Fruit fly (Drosophila melanogaster) whole organism, embryonic: ENCODE data around the gene D.
A peak's percentile ranks its signal among the peaks of the same experiment; 100 is the strongest.

Source experiments
- Ada2b ChIP-seq: fragments of 200-800 bp; sonication (Bioruptor generic); IDR thresholded peaks from 2 replicates; pipeline ENCODE4 v1.3.6; 2022; ENCODE audit warnings: missing biosample characterization, missing genetic modification characterization
- Aef1 ChIP-seq: fragments of 200-800 bp; sonication (Bioruptor generic); IDR thresholded peaks from 3 replicates; pipeline ENCODE4 v1.3.6; 2022; ENCODE audit warnings: missing biosample characterization, missing genetic modification characterization
- Blimp-1 ChIP-seq: fragments of 200-800 bp; sonication (Bioruptor generic); optimal IDR thresholded peaks from 3 replicates; lab custom pipeline; 2018; ENCODE audit warnings: missing biosample characterization, missing genetic modification characterization, mild to moderate bottlenecking, moderate library complexity, missing genetic modification reagents
- C15 ChIP-seq: fragments of 200-800 bp; sonication (Bioruptor generic); IDR thresholded peaks from 3 replicates; pipeline ENCODE4 v1.3.6; 2022; ENCODE audit warnings: missing biosample characterization, missing genetic modification characterization
- CG10959 ChIP-seq: fragments of 200-800 bp; sonication (Bioruptor generic); IDR thresholded peaks from 2 replicates; pipeline ENCODE4 v1.3.6; 2022; ENCODE audit warnings: missing biosample characterization, missing genetic modification characterization
- CG12659 ChIP-seq: fragments of 200-800 bp; sonication (Bioruptor generic); optimal IDR thresholded peaks from 3 replicates; lab custom pipeline; 2017; ENCODE audit warnings: mild to moderate bottlenecking, missing biosample characterization, missing genetic modification reagents, missing genetic modification characterization
- CG13894 ChIP-seq: fragments of 200-800 bp; sonication (Bioruptor generic); optimal IDR thresholded peaks from 3 replicates; lab custom pipeline; 2018; ENCODE audit warnings: missing biosample characterization, mild to moderate bottlenecking, missing genetic modification characterization, moderate library complexity
- CG14441 ChIP-seq: fragments of 200-800 bp; sonication (Bioruptor generic); IDR thresholded peaks from 2 replicates; pipeline ENCODE4 v1.3.6; 2022; ENCODE audit warnings: missing biosample characterization, missing genetic modification characterization
- CG15011 ChIP-seq: fragments of 200-800 bp; sonication (Bioruptor generic); optimal IDR thresholded peaks from 3 replicates; lab custom pipeline; 2018; ENCODE audit warnings: missing biosample characterization, mild to moderate bottlenecking, missing genetic modification characterization
- CG16863 ChIP-seq: fragments of 200-800 bp; sonication (Bioruptor generic); optimal IDR thresholded peaks from 3 replicates; lab custom pipeline; 2016; ENCODE audit warnings: missing biosample characterization, missing genetic modification characterization
- CG17568 ChIP-seq: fragments of 200-800 bp; sonication (Bioruptor generic); optimal IDR thresholded peaks from 2 replicates; lab custom pipeline; 2018; ENCODE audit warnings: missing biosample characterization, mild to moderate bottlenecking, missing genetic modification characterization, moderate library complexity
- CG17802 ChIP-seq: fragments of 200-800 bp; sonication (Bioruptor generic); optimal IDR thresholded peaks from 2 replicates; lab custom pipeline; 2018; ENCODE audit warnings: missing biosample characterization, mild to moderate bottlenecking, missing genetic modification characterization, moderate library complexity
- CG18476 ChIP-seq: fragments of 200-800 bp; sonication (Bioruptor generic); optimal IDR thresholded peaks from 2 replicates; lab custom pipeline; 2016; ENCODE audit warnings: missing biosample characterization, mild to moderate bottlenecking, missing genetic modification characterization
- CG33213 ChIP-seq: fragments of 200-800 bp; sonication (Bioruptor generic); optimal IDR thresholded peaks from 3 replicates; lab custom pipeline; 2016; ENCODE audit warnings: missing biosample characterization, missing genetic modification characterization
- CG4328 ChIP-seq: fragments of 200-800 bp; sonication (Bioruptor generic); optimal IDR thresholded peaks from 3 replicates; lab custom pipeline; 2017; ENCODE audit warnings: missing biosample characterization, missing genetic modification reagents, missing genetic modification characterization
- CG4360 ChIP-seq: fragments of 200-800 bp; sonication (Bioruptor generic); IDR thresholded peaks from 2 replicates; pipeline ENCODE4 v1.3.6; 2022; ENCODE audit warnings: missing biosample characterization, missing genetic modification characterization
- CG5245 ChIP-seq: fragments of 200-800 bp; sonication (Bioruptor generic); optimal IDR thresholded peaks from 3 replicates; lab custom pipeline; 2016; ENCODE audit warnings: missing biosample characterization, missing genetic modification characterization
- CG6683 ChIP-seq: fragments of 200-800 bp; sonication (Bioruptor generic); optimal IDR thresholded peaks from 2 replicates; lab custom pipeline; 2017; ENCODE audit warnings: missing biosample characterization, mild to moderate bottlenecking, missing genetic modification characterization, missing genetic modification reagents
- CG7786 ChIP-seq: fragments of 200-800 bp; sonication (Bioruptor generic); optimal IDR thresholded peaks from 2 replicates; lab custom pipeline; 2016; ENCODE audit warnings: missing biosample characterization, missing genetic modification characterization
- CG7987 ChIP-seq: fragments of 200-800 bp; sonication (Bioruptor generic); optimal IDR thresholded peaks from 2 replicates; lab custom pipeline; 2018; ENCODE audit warnings: missing biosample characterization, mild to moderate bottlenecking, missing genetic modification characterization, moderate library complexity
- CG9437 ChIP-seq: fragments of 200-800 bp; sonication (Bioruptor generic); optimal IDR thresholded peaks from 2 replicates; lab custom pipeline; 2018; ENCODE audit warnings: missing biosample characterization, mild to moderate bottlenecking, missing genetic modification characterization
- Deaf1 ChIP-seq: fragments of 200-800 bp; optimal IDR thresholded peaks from 3 replicates; lab custom pipeline; 2019; ENCODE audit warnings: missing biosample characterization, mild to moderate bottlenecking, missing genetic modification characterization, moderate library complexity
- Dref ChIP-seq: fragments of 200-800 bp; sonication (Bioruptor generic); IDR thresholded peaks from 2 replicates; pipeline ENCODE4 v1.3.6; 2022; ENCODE audit warnings: missing biosample characterization, missing genetic modification characterization
- E2f1 ChIP-seq: fragments of 200-800 bp; sonication (Bioruptor generic); IDR thresholded peaks from 2 replicates; pipeline ENCODE4 v1.3.6; 2022; ENCODE audit warnings: missing biosample characterization, missing genetic modification characterization
- HHEX ChIP-seq: fragments of 200-800 bp; sonication (Bioruptor generic); optimal IDR thresholded peaks from 3 replicates; lab custom pipeline; 2017; ENCODE audit warnings: missing biosample characterization, mild to moderate bottlenecking, missing genetic modification characterization, missing genetic modification reagents
- Hr78 ChIP-seq, 2 experiments: fragments of 200-800 bp in 1 of 2; fragments of >200 bp in 1 of 2; sonication (Bioruptor generic) in 1 of 2; optimal IDR thresholded peaks; 2 replicates each; lab custom pipeline; 2017 to 2019; ENCODE audit warnings: missing biosample characterization in 2 of 2, missing genetic modification characterization in 2 of 2, mild to moderate bottlenecking in 1 of 2, moderate library complexity in 1 of 2
- Lhr ChIP-seq: fragments of 200-800 bp; sonication (Bioruptor generic); optimal IDR thresholded peaks from 3 replicates; lab custom pipeline; 2017; ENCODE audit warnings: mild to moderate bottlenecking, missing biosample characterization, missing genetic modification reagents, missing genetic modification characterization
- Lim3 ChIP-seq: fragments of 200-800 bp; sonication (Bioruptor generic); IDR thresholded peaks from 2 replicates; pipeline ENCODE4 v1.3.6; 2022; ENCODE audit warnings: missing biosample characterization, missing genetic modification characterization
- Mes4 ChIP-seq: fragments of 200-800 bp; sonication (Bioruptor generic); optimal IDR thresholded peaks from 2 replicates; lab custom pipeline; 2016; ENCODE audit warnings: missing biosample characterization, missing genetic modification characterization
- NFAT ChIP-seq: fragments of 200-800 bp; sonication (Bioruptor generic); IDR thresholded peaks from 2 replicates; pipeline ENCODE4 v1.3.6; 2022; ENCODE audit warnings: missing biosample characterization, missing genetic modification characterization
- Nf-YB ChIP-seq: fragments of 200-800 bp; sonication (Bioruptor generic); optimal IDR thresholded peaks from 3 replicates; lab custom pipeline; 2019; ENCODE audit warnings: missing biosample characterization, mild to moderate bottlenecking, missing genetic modification characterization, moderate library complexity
- Optix ChIP-seq: fragments of 200-800 bp; sonication (Bioruptor generic); IDR thresholded peaks from 3 replicates; pipeline ENCODE4 v1.3.6; 2022; ENCODE audit warnings: missing biosample characterization, missing genetic modification characterization
- Rfx ChIP-seq: fragments of 200-800 bp; sonication (Bioruptor generic); IDR thresholded peaks from 2 replicates; pipeline ENCODE4 v1.3.6; 2022; ENCODE audit warnings: missing biosample characterization, missing genetic modification characterization
- Rx ChIP-seq: fragments of 200-800 bp; sonication (Bioruptor generic); IDR thresholded peaks from 2 replicates; pipeline ENCODE4 v1.3.6; 2022; ENCODE audit warnings: missing biosample characterization, missing genetic modification characterization
- Six4 ChIP-seq: fragments of 200-800 bp; sonication (Bioruptor generic); optimal IDR thresholded peaks from 2 replicates; lab custom pipeline; 2016; ENCODE audit warnings: missing biosample characterization, missing genetic modification characterization
- Tbp ChIP-seq: fragments of >200 bp; optimal IDR thresholded peaks from 2 replicates; lab custom pipeline; 2018; ENCODE audit warnings: missing biosample characterization, missing genetic modification characterization
- aop ChIP-seq: fragments of 200-800 bp; sonication (Bioruptor generic); IDR thresholded peaks from 2 replicates; pipeline ENCODE4 v1.3.6; 2022; ENCODE audit warnings: missing biosample characterization, missing genetic modification characterization
- bab2 ChIP-seq: fragments of 200-800 bp; sonication (Bioruptor generic); optimal IDR thresholded peaks from 2 replicates; lab custom pipeline; 2016; ENCODE audit warnings: missing biosample characterization, missing genetic modification characterization
- bcd ChIP-seq: fragments of 200-800 bp; sonication (Bioruptor generic); optimal IDR thresholded peaks from 2 replicates; lab custom pipeline; 2017; ENCODE audit warnings: missing biosample characterization, mild to moderate bottlenecking, missing genetic modification characterization
- ci ChIP-seq: fragments of 200-800 bp; sonication (Bioruptor generic); IDR thresholded peaks from 3 replicates; pipeline ENCODE4 v1.3.6; 2022; ENCODE audit warnings: missing biosample characterization, missing genetic modification characterization
- ftz-f1 ChIP-seq: fragments of 200-800 bp; sonication (Bioruptor generic); optimal IDR thresholded peaks from 2 replicates; lab custom pipeline; 2016; ENCODE audit warnings: missing biosample characterization, missing genetic modification characterization
- jumu ChIP-seq: fragments of 200-800 bp; sonication (Bioruptor generic); optimal IDR thresholded peaks from 3 replicates; lab custom pipeline; 2016; ENCODE audit warnings: missing biosample characterization, missing genetic modification characterization
- nau ChIP-seq: fragments of 200-800 bp; sonication (Bioruptor generic); optimal IDR thresholded peaks from 3 replicates; lab custom pipeline; 2017; ENCODE audit warnings: missing biosample characterization, mild to moderate bottlenecking, missing genetic modification characterization, missing genetic modification reagents
- nmo ChIP-seq: fragments of 200-800 bp; sonication (Bioruptor generic); optimal IDR thresholded peaks from 2 replicates; lab custom pipeline; 2018; ENCODE audit warnings: missing biosample characterization, mild to moderate bottlenecking, missing genetic modification characterization, moderate library complexity
- peb ChIP-seq: fragments of 200-800 bp; sonication (Bioruptor generic); IDR thresholded peaks from 2 replicates; pipeline ENCODE4 v1.3.6; 2022; ENCODE audit warnings: missing biosample characterization, missing genetic modification characterization
- seq ChIP-seq: fragments of 200-800 bp; sonication (Bioruptor generic); IDR thresholded peaks from 2 replicates; pipeline ENCODE4 v1.3.6; 2022; ENCODE audit warnings: missing biosample characterization, missing genetic modification characterization
- toy ChIP-seq: fragments of 200-800 bp; sonication (Bioruptor generic); IDR thresholded peaks from 2 replicates; pipeline ENCODE4 v1.3.6; 2022; ENCODE audit warnings: missing biosample characterization, missing genetic modification characterization
- twi ChIP-seq: fragments of 200-800 bp; optimal IDR thresholded peaks from 2 replicates; lab custom pipeline; 2019; ENCODE audit warnings: missing biosample characterization, mild to moderate bottlenecking, missing genetic modification characterization, moderate library complexity
- unc-4 ChIP-seq: fragments of 200-800 bp; sonication (Bioruptor generic); IDR thresholded peaks from 2 replicates; pipeline ENCODE4 v1.3.6; 2022; ENCODE audit warnings: missing biosample characterization, missing genetic modification characterization; ENCODE audit not compliant: partially characterized antibody
- unpg ChIP-seq: fragments of 200-800 bp; sonication (Bioruptor generic); optimal IDR thresholded peaks from 3 replicates; lab custom pipeline; 2018; ENCODE audit warnings: missing biosample characterization, mild to moderate bottlenecking, missing genetic modification characterization, moderate library complexity
- zen ChIP-seq: fragments of 200-800 bp; sonication (Bioruptor generic); optimal IDR thresholded peaks from 3 replicates; lab custom pipeline; 2018; ENCODE audit warnings: missing biosample characterization, mild to moderate bottlenecking, missing genetic modification characterization, moderate library complexity

D gene

dm6 chr3L:14174197-14174596 is 4.2 kb downstream of the D start (continued):
- TF ChIP-seq Six4 (peak; percentile 1), Ada2b (GFP tag; lab: Robert Waterston, UW) (no peak; the same call in 1 of the 2 replicates), Aef1 (GFP tag; lab: Robert Waterston, UW) (no peak), Lim3 (GFP tag; lab: Robert Waterston, UW) (no peak), CG17568 (GFP tag; lab: Kevin White, UChicago) (peak; percentile 90), CG5245 (GFP tag; lab: Kevin White, UChicago) (no peak), nmo (GFP tag; lab: Kevin White, UChicago) (peak; percentile 5), zen (tag; lab: Kevin White, UChicago) (no peak), twi (tag; lab: Kevin White, UChicago) (peak; percentile 44), unpg (GFP tag; lab: Kevin White, UChicago) (peak; percentile 87), CG12659 (GFP tag; lab: Kevin White, UChicago) (peak; percentile 91), NFAT (GFP tag; lab: Robert Waterston, UW) (no peak), Optix (no peak), CG4328 (GFP tag; lab: Kevin White, UChicago) (peak; percentile 49), toy (GFP tag; lab: Robert Waterston, UW) (no peak), CG6683 (GFP tag; lab: Kevin White, UChicago) (peak; percentile 54), Nf-YB (GFP tag; lab: Kevin White, UChicago) (peak; percentile 56), Rx (GFP tag; lab: Robert Waterston, UW) (no peak), CG15011 (peak; percentile 71), C15 (GFP tag; lab: Robert Waterston, UW) (no peak; the same call in 2 of the 3 replicates), nau (peak; percentile 76), E2f1 (GFP tag; lab: Robert Waterston, UW) (no peak), aop (GFP tag; lab: Robert Waterston, UW) (no peak), CG13894 (tag; lab: Kevin White, UChicago) (peak; percentile 10), CG4360 (GFP tag; lab: Robert Waterston, UW) (peak; percentile 36), peb (GFP tag; lab: Robert Waterston, UW) (no peak), CG14441 (GFP tag; lab: Robert Waterston, UW) (0 out of 2 replicates have a peak, but pooled peaks have one; percentile 12), Tbp (GFP tag; lab: Kevin White, UChicago) (no peak), Dref (GFP tag; lab: Robert Waterston, UW) (no peak), CG10959 (GFP tag; lab: Robert Waterston, UW) (no peak), CG18476 (GFP tag; lab: Kevin White, UChicago) (peak; percentile 33), bcd (GFP tag; lab: Kevin White, UChicago) (peak; percentile 52), CG7987 (GFP tag; lab: Kevin White, UChicago) (peak; percentile 88), CG17802 (tag; lab: Kevin White, UChicago) (no peak), HHEX (peak; percentile 56), unc-4 (GFP tag; lab: Robert Waterston, UW) (no peak), CG16863 (GFP tag; lab: Kevin White, UChicago) (peak; percentile 39), CG7786 (no peak), ftz-f1 (GFP tag; lab: Kevin White, UChicago) (no peak), seq (GFP tag; lab: Robert Waterston, UW) (peak; percentile 60; the same call in 1 of the 2 replicates), Deaf1 (tag; lab: Kevin White, UChicago) (no peak), ci (GFP tag; lab: Robert Waterston, UW) (peak; percentile 86), CG9437 (GFP tag; lab: Kevin White, UChicago) (no peak), Mes4 (GFP tag; lab: Kevin White, UChicago) (peak; percentile 3), Lhr (GFP tag; lab: Kevin White, UChicago) (peak; percentile 46), Rfx (GFP tag; lab: Robert Waterston, UW) (peak; percentile 8; the same call in 1 of the 2 replicates), bab2 (GFP tag; lab: Kevin White, UChicago) (peak; percentile 60), Hr78 (GFP tag; optimal IDR thresholded peaks at IDR 0.05; lab: Kevin White, UChicago) (no peak), Blimp-1 (GFP tag; lab: Kevin White, UChicago) (peak; percentile 72), CG33213 (peak; percentile 40), jumu (GFP tag; lab: Kevin White, UChicago) (no peak)
